Worm (Caenorhabditis elegans) whole organism, dauer: ENCODE data around the gene srw-21.

Experiments used
- unc-62 ChIP-seq: sonication (generic microtip); optimal IDR thresholded peaks from 2 replicates; lab custom pipeline; 2017; ENCODE audit warnings: missing biosample characterization, missing genetic modification reagents, missing genetic modification characterization

The srw-21 gene

DNA sequence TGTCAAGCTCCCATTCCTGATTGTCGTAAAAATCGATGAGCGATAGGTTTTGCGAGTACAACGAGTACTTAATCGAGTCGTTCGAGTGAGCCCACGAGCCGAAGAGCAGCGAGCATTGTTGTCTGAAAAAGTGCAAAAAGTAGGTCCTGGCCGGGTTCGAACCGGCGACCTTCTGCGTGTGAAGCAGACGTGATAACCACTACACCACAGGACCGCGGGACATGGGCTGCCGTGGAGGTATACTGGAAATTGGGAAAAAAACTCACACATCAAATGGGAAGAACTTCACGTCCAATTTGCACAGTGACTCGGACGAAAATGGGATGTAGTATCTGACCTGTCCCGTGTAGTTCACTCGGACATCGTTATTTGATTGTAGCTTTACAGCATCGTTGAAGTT lies 27.5 kb downstream of the srw-21 start:
- no peak for TF ChIP-seq unc-62 (GFP tag; lab: Kevin White, UChicago)

DNA sequence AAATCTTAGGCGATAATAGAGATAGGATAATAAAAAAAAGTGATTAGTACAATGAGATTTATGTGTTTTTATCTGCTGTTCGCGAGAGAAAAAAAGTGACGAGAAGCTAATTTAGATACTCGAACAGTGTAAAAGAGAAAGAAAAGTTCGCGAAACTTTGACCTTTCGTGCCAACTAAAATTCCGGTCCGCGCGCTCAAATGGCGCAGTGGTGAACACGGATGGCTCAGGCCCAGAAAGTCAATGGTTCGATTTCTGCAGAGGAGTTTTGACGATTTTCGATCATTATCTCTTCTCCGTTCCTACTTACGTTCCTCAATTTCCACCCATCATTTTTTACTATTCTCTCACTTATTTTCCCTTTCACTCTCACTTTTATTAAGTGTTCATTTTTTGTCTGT lies 28.6 kb downstream of the srw-21 start:
- TF ChIP-seq unc-62 (GFP tag; lab: Kevin White, UChicago) = no peak

DNA sequence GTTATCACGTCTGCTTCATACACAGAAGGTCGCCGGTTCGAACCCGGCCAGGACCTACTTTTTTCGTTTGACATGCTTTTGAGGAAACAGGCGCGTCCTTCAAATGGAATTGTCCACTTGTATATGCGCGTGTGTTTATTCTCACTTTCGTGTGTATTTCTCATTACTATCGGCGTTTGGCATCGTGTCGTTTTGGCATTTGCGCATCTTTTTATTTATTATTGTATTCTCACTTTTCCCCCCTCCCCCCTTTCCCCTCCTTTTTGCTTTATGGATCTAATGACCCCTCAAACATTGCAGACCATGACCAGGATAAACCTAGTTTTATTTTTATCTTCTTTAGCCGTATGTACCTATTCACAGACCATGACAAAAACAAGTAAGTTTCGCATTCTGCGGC lies 29.5 kb downstream of the srw-21 start, which contains the start of gene F21A3.3:
Gene F21A3.3 (plus strand): TSS at position 301 of the 400 bp plus-strand sequence.
- no peak for TF ChIP-seq unc-62 (GFP tag; lab: Kevin White, UChicago)

DNA sequence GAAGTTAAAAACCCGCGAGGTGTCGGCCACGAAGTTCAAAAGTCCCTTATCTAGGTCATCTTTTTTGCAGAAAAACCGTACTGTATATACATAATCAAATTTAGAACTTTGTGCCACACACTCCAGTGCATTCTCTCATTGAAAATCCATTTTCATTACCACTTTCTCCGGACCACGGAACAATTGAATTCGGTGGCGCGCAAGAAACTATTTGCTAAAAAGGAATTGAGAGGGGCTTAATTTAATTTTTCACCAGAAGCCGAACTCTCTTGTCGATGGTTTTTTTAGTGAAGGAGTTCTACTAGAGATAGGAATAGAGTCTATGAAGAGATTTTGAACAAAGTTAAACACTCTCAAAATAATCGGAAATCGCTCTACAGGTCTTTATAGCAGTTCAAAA lies 32.0 kb downstream of the srw-21 start:
- TF ChIP-seq unc-62 (GFP tag; lab: Kevin White, UChicago) = no peak

DNA sequence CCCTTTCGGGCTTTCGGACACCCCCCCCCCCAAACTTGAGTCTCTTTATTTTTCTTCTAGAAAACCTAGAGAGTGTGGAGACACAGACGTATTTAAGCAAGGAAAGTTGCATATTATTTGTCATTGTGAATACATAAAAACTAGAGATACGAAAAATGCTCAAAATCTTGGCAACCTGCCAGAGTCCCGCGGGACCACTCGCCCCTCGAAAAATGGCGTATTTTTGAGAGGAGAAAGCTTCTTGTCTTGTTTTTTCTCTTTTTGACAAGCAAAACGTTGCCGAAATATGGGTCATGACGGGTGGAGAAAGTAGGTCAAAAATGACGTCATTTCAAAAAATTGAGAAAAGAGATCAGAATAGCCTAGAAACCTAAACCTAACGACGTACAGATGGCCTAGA lies 32.5 kb downstream of the srw-21 start:
- TF ChIP-seq unc-62 (GFP tag; lab: Kevin White, UChicago) = no peak

DNA sequence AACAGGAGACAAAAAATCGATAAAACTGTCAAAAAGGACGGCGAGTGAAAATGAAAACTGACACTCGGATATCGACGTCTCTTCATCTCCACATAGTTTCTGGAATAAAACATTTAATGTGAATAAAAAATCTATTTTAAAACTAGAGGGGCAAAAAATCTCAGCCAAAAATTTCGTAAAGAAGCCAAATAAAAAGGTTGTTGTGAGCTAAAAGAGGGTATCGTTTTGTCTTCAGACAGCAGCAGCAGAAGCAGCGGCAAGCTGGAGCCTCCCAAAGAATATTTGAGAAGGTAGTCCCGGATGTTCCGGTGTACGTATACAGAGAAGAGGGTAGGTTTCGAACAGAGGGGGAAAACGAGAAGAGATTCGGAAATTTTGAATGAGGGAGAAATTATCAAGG lies 34.1 kb downstream of the srw-21 start, which contains the start of gene lgc-31:
Gene lgc-31 (minus strand): TSS at position 101 of the 400 bp plus-strand sequence.
- TF ChIP-seq unc-62 (GFP tag; lab: Kevin White, UChicago) = no peak

DNA sequence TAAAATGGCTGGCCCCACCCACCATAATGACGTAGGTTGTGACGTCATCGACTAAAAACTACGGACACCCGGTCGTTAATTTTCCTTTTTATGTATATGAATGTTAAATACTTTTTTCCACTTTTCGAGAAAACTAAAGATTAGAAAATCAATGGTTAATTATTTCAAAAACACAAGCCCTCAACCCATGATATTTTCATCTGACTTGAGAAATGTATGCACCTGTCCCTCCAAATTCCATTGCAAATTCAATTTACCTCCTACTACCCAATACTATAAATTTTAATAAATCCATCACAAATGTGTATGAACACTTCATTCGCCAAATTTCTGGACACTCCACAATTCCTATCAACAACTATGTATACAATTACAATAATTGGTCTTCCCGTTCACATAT lies 41.2 kb downstream of the srw-21 start, which contains the start of gene srh-276:
Gene srh-276 (plus strand): TSS at position 301 of the 400 bp plus-strand sequence.
- no peak for TF ChIP-seq unc-62 (GFP tag; lab: Kevin White, UChicago)

DNA sequence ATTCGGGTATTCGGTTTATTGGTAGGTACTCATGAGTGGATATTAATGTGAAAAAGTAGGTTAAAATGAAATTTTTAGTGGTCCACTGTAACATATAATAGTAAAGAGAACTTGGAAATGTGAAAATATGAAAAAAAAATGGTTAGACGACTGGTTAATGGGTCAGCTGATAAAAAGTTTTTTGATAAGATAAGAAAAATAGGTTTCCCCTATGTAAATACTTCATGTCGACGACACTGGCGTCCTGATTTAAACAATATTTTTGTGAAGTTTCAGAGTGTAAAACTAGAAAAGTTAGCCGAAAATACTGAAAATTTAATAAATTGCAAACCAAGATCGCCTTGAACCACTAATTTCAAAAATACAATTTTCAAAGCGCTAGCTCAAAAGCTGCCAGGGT lies 45.2 kb downstream of the srw-21 start, which contains the start of gene F21A3.11:
Gene F21A3.11 (minus strand): TSS at position 117 of the 400 bp plus-strand sequence.
- TF ChIP-seq unc-62 (GFP tag; lab: Kevin White, UChicago) = no peak

DNA sequence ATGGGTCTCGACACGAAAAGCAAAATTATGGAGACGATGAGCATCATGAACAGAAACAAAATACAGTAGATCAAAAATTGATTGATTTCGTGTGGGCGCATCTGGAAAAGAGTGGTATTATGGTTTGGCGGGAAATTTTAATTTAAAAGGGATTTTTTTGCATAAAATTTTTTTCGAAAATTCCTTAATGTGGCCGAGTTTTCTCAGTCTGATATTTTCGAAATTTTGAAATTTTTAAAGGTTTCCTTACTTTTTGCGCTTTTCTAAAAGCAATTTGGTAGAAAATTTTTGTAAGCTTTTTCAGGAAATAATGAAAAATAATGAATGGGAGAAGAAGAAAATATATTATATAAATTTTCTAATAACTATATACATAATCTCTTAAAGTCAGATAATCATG lies 46.0 kb downstream of the srw-21 start, which contains the start of gene F21A3.2:
Gene F21A3.2 (minus strand): TSS at position 101 of the 400 bp plus-strand sequence.
- no peak for TF ChIP-seq unc-62 (GFP tag; lab: Kevin White, UChicago)

DNA sequence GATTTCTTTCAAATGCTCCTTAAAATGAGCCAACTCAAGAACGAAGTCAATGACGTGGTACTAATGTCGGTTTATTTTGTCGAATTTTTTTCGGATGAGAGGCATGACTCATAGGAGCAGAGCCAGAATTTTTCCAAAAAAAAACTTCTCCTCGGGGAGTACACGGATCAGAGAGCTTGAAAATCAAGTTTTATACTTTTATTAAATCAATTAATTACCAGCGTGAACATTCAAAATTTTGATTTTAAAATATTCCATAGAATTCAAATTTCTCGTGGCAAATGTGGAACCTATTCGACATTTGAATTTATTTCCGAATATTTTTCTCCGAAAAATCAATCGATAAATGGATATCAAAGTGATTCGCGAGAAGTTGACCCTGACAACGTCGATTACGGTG lies 48.5 kb downstream of the srw-21 start, which contains the start of gene F21A3.4:
Gene F21A3.4 (plus strand): TSS at position 301 of the 400 bp plus-strand sequence.
- TF ChIP-seq unc-62 (GFP tag; lab: Kevin White, UChicago) = no peak

DNA sequence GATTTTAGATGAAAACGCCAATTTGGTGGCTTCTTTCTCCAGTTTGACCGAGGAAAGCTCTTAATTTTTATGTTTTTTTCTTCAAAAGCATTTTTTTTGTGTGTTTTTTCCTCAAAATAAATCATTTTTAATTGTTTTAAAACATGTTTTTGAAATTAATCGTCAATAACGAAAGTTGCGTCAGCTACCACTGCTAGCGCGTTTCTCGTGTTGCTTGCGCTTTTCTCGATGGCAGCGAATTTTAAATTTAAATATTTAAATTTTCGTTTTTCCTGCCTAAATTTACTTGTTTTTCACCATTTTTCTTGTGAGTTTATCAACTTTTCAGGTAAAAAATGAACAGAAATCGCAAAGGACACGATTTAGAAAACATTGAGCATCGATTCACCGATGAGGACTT lies 50.1 kb downstream of the srw-21 start, which contains the start of gene prde-1:
Gene prde-1 (plus strand): TSS at position 322 of the 400 bp plus-strand sequence.
- no peak for TF ChIP-seq unc-62 (GFP tag; lab: Kevin White, UChicago)
